Worm (Caenorhabditis elegans): ENCODE measurements around the gene F46B6.10.

DNA sequence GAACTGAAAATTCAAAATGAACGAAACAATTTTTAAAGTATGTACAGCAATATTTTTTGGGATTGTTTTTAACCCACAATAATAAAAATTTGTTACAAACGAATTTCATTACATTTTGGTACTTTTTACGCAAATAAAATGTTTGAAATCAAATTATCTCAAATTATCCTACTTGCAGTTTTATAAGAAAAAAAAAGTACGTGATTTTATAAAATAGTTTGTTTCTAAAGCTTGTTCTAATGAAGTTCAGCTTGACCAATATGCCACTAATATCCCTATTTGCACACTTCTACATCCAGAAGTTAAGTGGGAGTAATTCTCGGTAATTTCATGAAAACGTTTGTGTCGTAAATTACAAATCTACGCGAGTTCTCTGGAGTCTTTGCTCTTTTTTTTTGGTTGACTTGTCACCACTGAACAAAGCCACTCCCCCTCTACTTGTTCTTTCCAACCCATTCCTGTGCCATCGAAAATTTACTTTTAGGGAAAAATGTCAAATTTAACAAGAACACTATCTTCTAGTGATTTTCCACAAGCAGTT, 41.6 kb upstream of the F46B6.10 start, which contains the start of gene sru-8:
- TF ChIP-seq unc-39 (tag; optimal IDR thresholded peaks at IDR 0.05): no peak
- no peak for TF ChIP-seq zag-1 (tag; optimal IDR thresholded peaks at IDR 0.05)
- no peak for TF ChIP-seq lir-3 (tag; optimal IDR thresholded peaks at IDR 0.05)
- no peak for TF ChIP-seq snpc-4 (tag; optimal IDR thresholded peaks at IDR 0.05)
- no peak for TF ChIP-seq mep-1 (tag; optimal IDR thresholded peaks at IDR 0.05)
- TF ChIP-seq snpc-1.2 (GFP tag; IDR thresholded peaks at IDR 0.05): no peak
- no peak for TF ChIP-seq mes-2 (tag; optimal IDR thresholded peaks at IDR 0.05; ENCODE audit: poor library complexity, severe bottlenecking)
- TF ChIP-seq nhr-10 (tag; optimal IDR thresholded peaks at IDR 0.05): no peak
- TF ChIP-seq fkh-10 (GFP tag; optimal IDR thresholded peaks at IDR 0.05): no peak
